Fruit fly (Drosophila melanogaster): ENCODE measurements around the gene CG3942.

CG3942 gene

DNA sequence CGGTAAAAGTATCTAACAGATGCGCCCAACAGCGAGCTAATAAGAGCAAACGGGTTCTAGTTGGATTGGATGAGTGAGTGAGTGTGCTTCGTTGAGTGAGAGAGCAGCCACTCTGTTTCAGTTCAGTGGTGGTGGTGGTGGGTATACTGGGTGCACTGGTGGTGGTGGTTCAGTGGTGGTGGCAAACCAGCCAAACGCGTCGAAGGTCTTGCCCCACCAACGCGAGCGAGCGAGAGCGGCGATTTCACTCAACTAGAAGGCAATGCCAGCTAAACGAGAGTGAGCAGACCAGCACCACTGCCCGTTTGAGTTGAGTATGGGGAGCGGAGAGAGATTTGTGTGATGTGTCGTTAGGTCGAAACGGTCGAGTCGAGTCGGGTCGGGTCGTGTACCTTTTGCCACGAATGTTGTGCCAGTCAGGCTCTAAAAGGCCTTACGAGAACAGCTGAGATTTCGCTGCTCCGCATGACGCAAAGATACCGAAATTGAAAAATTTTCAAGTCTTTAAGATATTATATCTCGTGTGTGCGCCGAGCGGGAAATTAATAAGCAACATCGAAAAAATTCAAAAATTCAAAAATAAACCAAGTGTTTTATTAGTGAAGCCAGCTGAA is 26.8 kb downstream of the CG3942 start (continued):
- TF ChIP-seq tap (tag; optimal IDR thresholded peaks at IDR 0.05) (no peak), CG7963 (GFP tag; IDR thresholded peaks at IDR 0.05; ENCODE audit: partially characterized antibody) (peak; percentile 52; the same call in 2 of the 3 replicates), CG6175 (GFP tag; IDR thresholded peaks at IDR 0.05) (peak; percentile 89), CG13287 (GFP tag; IDR thresholded peaks at IDR 0.05; ENCODE audit: partially characterized antibody) (peak; percentile 68; the same call in 1 of the 2 replicates), Mrtf (GFP tag; IDR thresholded peaks at IDR 0.05) (no peak), tup (GFP tag; optimal IDR thresholded peaks at IDR 0.05) (no peak), p53 (GFP tag; optimal IDR thresholded peaks at IDR 0.05) (no peak), croc (GFP tag; conservative IDR thresholded peaks at IDR 0.05) (no peak), sim (GFP tag; IDR thresholded peaks at IDR 0.05) (no peak), CG7271 (tag; optimal IDR thresholded peaks at IDR 0.05) (no peak), sug (tag; optimal IDR thresholded peaks at IDR 0.05) (peak; percentile 55), Med (GFP tag) (peak; percentile 77), CTCF (GFP tag; optimal IDR thresholded peaks at IDR 0.05) (peak; percentile 54), mirr (GFP tag; optimal IDR thresholded peaks at IDR 0.05) (peak; percentile 12), CG18599 (GFP tag; optimal IDR thresholded peaks at IDR 0.05) (no peak), Eip74EF (GFP tag; optimal IDR thresholded peaks at IDR 0.05) (no peak), CG10321 (GFP tag; IDR thresholded peaks at IDR 0.05) (peak; percentile 96), CG14965 (GFP tag; optimal IDR thresholded peaks at IDR 0.05; ENCODE audit: borderline replicate concordance) (no peak), CG6791 (GFP tag; IDR thresholded peaks at IDR 0.05; ENCODE audit: partially characterized antibody) (peak; percentile 70; the same call in 2 of the 3 replicates), CG10147 (GFP tag; optimal IDR thresholded peaks at IDR 0.05) (no peak), TFAM (GFP tag; optimal IDR thresholded peaks at IDR 0.05) (no peak), Nf-YA (GFP tag; IDR thresholded peaks at IDR 0.05) (peak; percentile 87), Drgx (GFP tag; IDR thresholded peaks at IDR 0.05) (peak; percentile 72), D19B (GFP tag; optimal IDR thresholded peaks at IDR 0.05) (no peak), dmrt99B (tag; optimal IDR thresholded peaks at IDR 0.05) (no peak), CG11723 (GFP tag; optimal IDR thresholded peaks at IDR 0.05) (no peak), hth (optimal IDR thresholded peaks at IDR 0.05) (no peak), CG1024 (GFP tag; IDR thresholded peaks at IDR 0.05) (no peak), Aef1 (GFP tag; IDR thresholded peaks at IDR 0.05) (no peak), CG18764 (GFP tag; optimal IDR thresholded peaks at IDR 0.05) (no peak), CG32767 (GFP tag; IDR thresholded peaks at IDR 0.05) (peak; percentile 20; the same call in 1 of the 2 replicates), sna (GFP tag; IDR thresholded peaks at IDR 0.05; ENCODE audit: partially characterized antibody) (peak; percentile 53), CG10959 (GFP tag; IDR thresholded peaks at IDR 0.05) (no peak), CG14050 (GFP tag; IDR thresholded peaks at IDR 0.05) (no peak), dm (GFP tag; optimal IDR thresholded peaks at IDR 0.05) (no peak), NC2β (GFP tag; optimal IDR thresholded peaks at IDR 0.05) (no peak), Ada2b (GFP tag; IDR thresholded peaks at IDR 0.05) (no peak), amos (GFP tag; IDR thresholded peaks at IDR 0.05; ENCODE audit: partially characterized antibody) (peak; percentile 71; the same call in 1 of the 2 replicates), YL-1 (GFP tag; optimal IDR thresholded peaks at IDR 0.05) (no peak), Trl (optimal IDR thresholded peaks at IDR 0.05) (peak; percentile 81 to 82), Trl (GFP tag; optimal IDR thresholded peaks at IDR 0.05) (peak; percentile 22), nom (GFP tag; optimal IDR thresholded peaks at IDR 0.05) (peak; percentile 6), inv (GFP tag; IDR thresholded peaks at IDR 0.05; ENCODE audit: partially characterized antibody) (peak; percentile 69; the same call in 1 of the 2 replicates), toy (GFP tag; IDR thresholded peaks at IDR 0.05) (no peak), Fer2 (tag; optimal IDR thresholded peaks at IDR 0.05) (no peak), CG9932 (GFP tag; IDR thresholded peaks at IDR 0.05) (0 out of 2 replicates have a peak, but pooled peaks have one; percentile 8), Max (GFP tag; optimal IDR thresholded peaks at IDR 0.05) (no peak), Ptx1 (GFP tag; IDR thresholded peaks at IDR 0.05) (no peak), br (optimal IDR thresholded peaks at IDR 0.05) (no peak), CG11504 (tag; optimal IDR thresholded peaks at IDR 0.05) (no peak), CG16815 (GFP tag; optimal IDR thresholded peaks at IDR 0.05) (no peak)

Data from whole organism, embryonic.